Worm (Caenorhabditis elegans) whole organism, mixed stage, embryonic: ENCODE measurements around the gene hpr-17.

Experiments
- M03D4.4 ChIP-seq: sonication (generic microtip); optimal IDR thresholded peaks from 2 replicates; lab custom pipeline; 2017; ENCODE audit warnings: mild to moderate bottlenecking, missing genetic modification characterization, missing compliant biosample characterization
- bed-3 ChIP-seq: fragments of 200-800 bp; sonication (Bioruptor generic); optimal IDR thresholded peaks from 3 replicates; lab custom pipeline; 2018; ENCODE audit warnings: mild to moderate bottlenecking, missing genetic modification characterization, moderate library complexity, missing compliant biosample characterization
- blmp-1 ChIP-seq: fragments of 150-350 bp; optimal IDR thresholded peaks from 2 replicates; lab custom pipeline; 2014; ENCODE audit warnings: missing biosample characterization, missing genetic modification characterization
- ceh-39 ChIP-seq: fragments of 150-350 bp; optimal IDR thresholded peaks from 2 replicates; lab custom pipeline; 2014; ENCODE audit warnings: missing biosample characterization, missing genetic modification characterization
- ceh-43 ChIP-seq: fragments of 200-800 bp; sonication (Bioruptor generic); optimal IDR thresholded peaks from 2 replicates; lab custom pipeline; 2018; ENCODE audit warnings: mild to moderate bottlenecking, missing genetic modification characterization, moderate library complexity, missing compliant biosample characterization
- ceh-83 ChIP-seq: fragments of 200-800 bp; sonication (Bioruptor generic); optimal IDR thresholded peaks from 2 replicates; lab custom pipeline; 2018; ENCODE audit warnings: mild to moderate bottlenecking, missing genetic modification characterization, missing compliant biosample characterization
- ces-1 ChIP-seq: fragments of 150-350 bp; optimal IDR thresholded peaks from 2 replicates; lab custom pipeline; 2014; ENCODE audit warnings: missing biosample characterization, missing genetic modification reagents, missing genetic modification characterization
- cnd-1 ChIP-seq: fragments of 200-800 bp; sonication (Bioruptor generic); optimal IDR thresholded peaks from 2 replicates; lab custom pipeline; 2018; ENCODE audit warnings: mild to moderate bottlenecking, missing genetic modification characterization, missing compliant biosample characterization
- drap-1 ChIP-seq: fragments of 200-800 bp; sonication (Bioruptor generic); optimal IDR thresholded peaks from 3 replicates; lab custom pipeline; 2018; ENCODE audit warnings: mild to moderate bottlenecking, missing genetic modification characterization, missing compliant biosample characterization
- elt-1 ChIP-seq: sonication (generic microtip); optimal IDR thresholded peaks from 2 replicates; lab custom pipeline; 2017; ENCODE audit warnings: missing genetic modification characterization, mild to moderate bottlenecking, missing compliant biosample characterization, antibody characterized with exemption, moderate library complexity, borderline replicate concordance; ENCODE audit not compliant: insufficient read depth
- elt-3 ChIP-seq: fragments of 150-350 bp; optimal IDR thresholded peaks from 2 replicates; lab custom pipeline; 2014; ENCODE audit warnings: missing biosample characterization, missing genetic modification characterization
- flh-1 ChIP-seq: fragments of 200-800 bp; sonication (Bioruptor generic); optimal IDR thresholded peaks from 2 replicates; lab custom pipeline; 2018; ENCODE audit warnings: mild to moderate bottlenecking, missing genetic modification characterization, moderate library complexity, missing compliant biosample characterization
- ham-2 ChIP-seq: fragments of 200-800 bp; sonication (Bioruptor generic); optimal IDR thresholded peaks from 2 replicates; lab custom pipeline; 2018; ENCODE audit warnings: mild to moderate bottlenecking, missing genetic modification characterization, missing compliant biosample characterization
- hlh-1 ChIP-seq: fragments of 150-350 bp; optimal IDR thresholded peaks from 2 replicates; lab custom pipeline; 2014; ENCODE audit warnings: missing biosample characterization, missing genetic modification reagents, missing genetic modification characterization
- lin-13 ChIP-seq: fragments of 150-350 bp; optimal IDR thresholded peaks from 2 replicates; lab custom pipeline; 2014; ENCODE audit warnings: missing biosample characterization, missing genetic modification characterization
- lin-32 ChIP-seq: fragments of 200-800 bp; sonication (Bioruptor generic); optimal IDR thresholded peaks from 2 replicates; lab custom pipeline; 2018; ENCODE audit warnings: mild to moderate bottlenecking, missing genetic modification characterization, missing compliant biosample characterization
- lsy-2 ChIP-seq: fragments of 150-350 bp; optimal IDR thresholded peaks from 2 replicates; lab custom pipeline; 2014; ENCODE audit warnings: missing biosample characterization, missing genetic modification characterization
- mab-5 ChIP-seq: fragments of 150-350 bp; optimal IDR thresholded peaks from 2 replicates; lab custom pipeline; 2014; ENCODE audit warnings: missing biosample characterization, missing genetic modification characterization
- mep-1 ChIP-seq: fragments of 150-350 bp; optimal IDR thresholded peaks from 2 replicates; lab custom pipeline; 2017; ENCODE audit warnings: missing biosample characterization, missing genetic modification reagents, missing genetic modification characterization, inconsistent platforms
- mls-2 ChIP-seq: sonication (generic microtip); optimal IDR thresholded peaks from 2 replicates; lab custom pipeline; 2016; ENCODE audit warnings: mild to moderate bottlenecking, missing genetic modification characterization, moderate library complexity, missing compliant biosample characterization
- nhr-12 ChIP-seq: fragments of 150-350 bp; optimal IDR thresholded peaks from 2 replicates; lab custom pipeline; 2014; ENCODE audit warnings: missing biosample characterization, missing genetic modification characterization
- nhr-2 ChIP-seq: fragments of 150-350 bp; optimal IDR thresholded peaks from 2 replicates; lab custom pipeline; 2014; ENCODE audit warnings: missing biosample characterization, missing genetic modification characterization
- nhr-237 ChIP-seq: fragments of 150-350 bp; optimal IDR thresholded peaks from 2 replicates; lab custom pipeline; 2014; ENCODE audit warnings: missing biosample characterization, missing genetic modification characterization
- nhr-28 ChIP-seq: fragments of 150-350 bp; optimal IDR thresholded peaks from 2 replicates; lab custom pipeline; 2014; ENCODE audit warnings: missing biosample characterization, missing genetic modification characterization
- nhr-76 ChIP-seq: sonication (generic microtip); optimal IDR thresholded peaks from 2 replicates; lab custom pipeline; 2017; ENCODE audit warnings: missing biosample characterization, missing genetic modification characterization
- pha-4 ChIP-seq: fragments of 150-350 bp; optimal IDR thresholded peaks from 2 replicates; lab custom pipeline; 2018; ENCODE audit warnings: missing biosample characterization, missing genetic modification reagents, missing genetic modification characterization
- sem-2 ChIP-seq: fragments of 200-800 bp; sonication (Bioruptor generic); optimal IDR thresholded peaks from 2 replicates; lab custom pipeline; 2018; ENCODE audit warnings: mild to moderate bottlenecking, missing genetic modification characterization, missing compliant biosample characterization
- snpc-4 ChIP-seq: fragments of 150-350 bp; optimal IDR thresholded peaks from 2 replicates; lab custom pipeline; 2014; ENCODE audit warnings: missing biosample characterization, missing genetic modification characterization
- sptf-1 ChIP-seq: sonication (generic microtip); optimal IDR thresholded peaks from 2 replicates; lab custom pipeline; 2017; ENCODE audit warnings: mild to moderate bottlenecking, missing genetic modification characterization, moderate library complexity, missing compliant biosample characterization
- tbx-8 ChIP-seq: fragments of 200-800 bp; sonication (Bioruptor generic); optimal IDR thresholded peaks from 2 replicates; lab custom pipeline; 2018; ENCODE audit warnings: mild to moderate bottlenecking, missing genetic modification characterization, moderate library complexity, missing compliant biosample characterization
- unc-120 ChIP-seq: sonication (generic microtip); optimal IDR thresholded peaks from 2 replicates; lab custom pipeline; 2017; ENCODE audit warnings: missing genetic modification characterization, missing compliant biosample characterization; ENCODE audit not compliant: poor library complexity, severe bottlenecking
- unc-39 ChIP-seq: fragments of 150-350 bp; optimal IDR thresholded peaks from 2 replicates; lab custom pipeline; 2014; ENCODE audit warnings: missing biosample characterization, missing genetic modification characterization
- unc-62 ChIP-seq: fragments of 150-350 bp; optimal IDR thresholded peaks from 2 replicates; lab custom pipeline; 2014; ENCODE audit warnings: missing biosample characterization, missing genetic modification reagents, missing genetic modification characterization
- zip-8 ChIP-seq: fragments of 150-350 bp; optimal IDR thresholded peaks from 2 replicates; lab custom pipeline; 2014; ENCODE audit warnings: missing biosample characterization, missing genetic modification characterization
- ztf-11 ChIP-seq: fragments of 150-350 bp; optimal IDR thresholded peaks from 2 replicates; lab custom pipeline; 2014; ENCODE audit warnings: missing biosample characterization, missing genetic modification characterization

Gene hpr-17

ce11 chrII:13195163-13195562, 38.3 kb upstream of the hpr-17 start, which contains the start of gene lec-1:
lec-1 (plus strand) TSS chrII:13195549.
- TF ChIP-seq unc-62 (GFP tag; lab: Kevin White, UChicago) (peak; percentile 89), ceh-43 (GFP tag; lab: Kevin White, UChicago) (no peak), bed-3 (no peak), ztf-11 (no peak), sptf-1 (tag; lab: Kevin White, UChicago) (no peak), lsy-2 (tag; lab: Kevin White, UChicago) (no peak), nhr-76 (tag; lab: Kevin White, UChicago) (no peak), nhr-2 (no peak), snpc-4 (tag; lab: Kevin White, UChicago) (no peak), drap-1 (GFP tag; lab: Kevin White, UChicago) (no peak), blmp-1 (tag; lab: Kevin White, UChicago) (no peak), pha-4 (tag; lab: Kevin White, UChicago) (peak; percentile 96), unc-39 (tag; lab: Kevin White, UChicago) (no peak), lin-32 (no peak), cnd-1 (no peak), zip-8 (tag; lab: Kevin White, UChicago) (no peak), ceh-83 (GFP tag; lab: Kevin White, UChicago) (no peak), mls-2 (no peak), mep-1 (tag; lab: Kevin White, UChicago) (peak; percentile 50), ham-2 (GFP tag; lab: Kevin White, UChicago) (no peak), sem-2 (GFP tag; lab: Kevin White, UChicago) (no peak), mab-5 (no peak), M03D4.4 (tag; lab: Kevin White, UChicago) (no peak), unc-120 (tag; lab: Kevin White, UChicago) (peak; percentile 68), nhr-28 (tag; lab: Kevin White, UChicago) (no peak), lin-13 (no peak), ceh-39 (tag; lab: Kevin White, UChicago) (no peak), nhr-12 (tag; lab: Kevin White, UChicago) (no peak), nhr-237 (tag; lab: Kevin White, UChicago) (peak; percentile 36), elt-1 (tag; lab: Kevin White, UChicago) (no peak), elt-3 (tag; lab: Kevin White, UChicago) (no peak), flh-1 (no peak), ces-1 (GFP tag; lab: Kevin White, UChicago) (peak; percentile 76), hlh-1 (tag; lab: Kevin White, UChicago) (peak; percentile 69), tbx-8 (GFP tag; lab: Kevin White, UChicago) (no peak)

ce11 chrII:13193563-13194103, 36.8 kb upstream of the hpr-17 start:
- no peak for TF ChIP-seq lsy-2 (tag; lab: Kevin White, UChicago)
- TF ChIP-seq sptf-1 (tag; lab: Kevin White, UChicago): no peak
- TF ChIP-seq ceh-39 (tag; lab: Kevin White, UChicago): no peak
- TF ChIP-seq lin-13: no peak
- no peak for TF ChIP-seq sem-2 (GFP tag; lab: Kevin White, UChicago)
- TF ChIP-seq ham-2 (GFP tag; lab: Kevin White, UChicago): no peak
- no peak for TF ChIP-seq hlh-1 (tag; lab: Kevin White, UChicago)

ce11 chrII:13190412-13190811, 33.6 kb upstream of the hpr-17 start:
- TF ChIP-seq ham-2 (GFP tag; lab: Kevin White, UChicago) (no peak), sem-2 (GFP tag; lab: Kevin White, UChicago) (no peak), nhr-28 (tag; lab: Kevin White, UChicago) (no peak), sptf-1 (tag; lab: Kevin White, UChicago) (no peak), ceh-39 (tag; lab: Kevin White, UChicago) (no peak), nhr-12 (tag; lab: Kevin White, UChicago) (no peak), nhr-2 (no peak), snpc-4 (tag; lab: Kevin White, UChicago) (no peak), blmp-1 (tag; lab: Kevin White, UChicago) (no peak), lin-13 (no peak), ceh-43 (GFP tag; lab: Kevin White, UChicago) (no peak), mep-1 (tag; lab: Kevin White, UChicago) (no peak), mab-5 (no peak), ces-1 (GFP tag; lab: Kevin White, UChicago) (no peak), cnd-1 (no peak), unc-39 (tag; lab: Kevin White, UChicago) (no peak), M03D4.4 (tag; lab: Kevin White, UChicago) (no peak), unc-120 (tag; lab: Kevin White, UChicago) (no peak), drap-1 (GFP tag; lab: Kevin White, UChicago) (no peak), pha-4 (tag; lab: Kevin White, UChicago) (no peak)
